Worm (Caenorhabditis elegans) whole organism, L4 larva: ENCODE results near the gene acly-2.

Source experiments
- D1046.2 ChIP-seq: fragments of 200-800 bp; sonication (Bioruptor generic); IDR thresholded peaks from 2 replicates; pipeline ENCODE4 v1.3.6; 2022; ENCODE audit warnings: missing genetic modification characterization, missing compliant biosample characterization
- F10B5.3 ChIP-seq: sonication (generic microtip); optimal IDR thresholded peaks from 2 replicates; lab custom pipeline; 2016; ENCODE audit warnings: mild to moderate bottlenecking, missing genetic modification characterization, missing compliant biosample characterization
- F44E2.7 ChIP-seq: fragments of 200-800 bp; sonication (Bioruptor generic); IDR thresholded peaks from 2 replicates; pipeline ENCODE4 v2.1.2; 2022; ENCODE audit warnings: missing genetic modification characterization, missing compliant biosample characterization
- F49E8.2 ChIP-seq: sonication (generic microtip); optimal IDR thresholded peaks from 2 replicates; lab custom pipeline; 2016; ENCODE audit warnings: missing compliant biosample characterization, mild to moderate bottlenecking, missing genetic modification characterization, borderline replicate concordance
- T20F7.1 ChIP-seq: fragments of 200-800 bp; sonication (Bioruptor generic); optimal IDR thresholded peaks from 2 replicates; lab custom pipeline; 2018; ENCODE audit warnings: mild to moderate bottlenecking, missing genetic modification characterization, missing compliant biosample characterization
- Y75B8A.6 ChIP-seq: fragments of 200-800 bp; sonication (Bioruptor generic); IDR thresholded peaks from 2 replicates; pipeline ENCODE4 v1.3.6; 2022; ENCODE audit warnings: missing genetic modification reagents, missing genetic modification characterization, missing compliant biosample characterization
- aha-1 ChIP-seq: fragments of 150-350 bp; peaks from one replicate; lab custom pipeline; 2014; ENCODE audit warnings: missing biosample characterization, missing genetic modification characterization
- ceh-44 ChIP-seq: fragments of 200-800 bp; sonication (Bioruptor generic); IDR thresholded peaks from 2 replicates; pipeline ENCODE4 v1.3.6; 2022; ENCODE audit warnings: missing genetic modification reagents, missing genetic modification characterization, missing compliant biosample characterization
- ces-1 ChIP-seq: fragments of 150-350 bp; sonication (generic microtip); optimal IDR thresholded peaks from 4 replicates; lab custom pipeline; 2014; ENCODE audit warnings: missing biosample characterization, missing genetic modification reagents, missing genetic modification characterization
- cey-2 ChIP-seq: sonication (generic microtip); optimal IDR thresholded peaks from 3 replicates; lab custom pipeline; 2017; ENCODE audit warnings: missing genetic modification characterization, mild to moderate bottlenecking, missing compliant biosample characterization, antibody characterized with exemption, borderline replicate concordance; ENCODE audit not compliant: insufficient read depth
- daf-8 ChIP-seq: fragments of 200-800 bp; sonication (Bioruptor generic); IDR thresholded peaks from 2 replicates; pipeline ENCODE4 v1.3.6; 2022; ENCODE audit warnings: missing genetic modification characterization, missing compliant biosample characterization
- dmd-6 ChIP-seq: fragments of 200-800 bp; sonication (Bioruptor generic); IDR thresholded peaks from 2 replicates; pipeline ENCODE4 v1.3.6; 2022; ENCODE audit warnings: missing genetic modification reagents, missing genetic modification characterization, missing compliant biosample characterization
- duxl-1 ChIP-seq: sonication (generic microtip); optimal IDR thresholded peaks from 2 replicates; lab custom pipeline; 2016; ENCODE audit warnings: mild to moderate bottlenecking, missing genetic modification characterization, moderate library complexity, missing compliant biosample characterization; ENCODE audit not compliant: poor library complexity
- dve-1 ChIP-seq: sonication (generic microtip); optimal IDR thresholded peaks from 2 replicates; lab custom pipeline; 2017; ENCODE audit warnings: antibody characterized with exemption, mild to moderate bottlenecking, missing genetic modification characterization, missing compliant biosample characterization; ENCODE audit not compliant: insufficient read depth
- egl-27 ChIP-seq: sonication (generic microtip); optimal IDR thresholded peaks from 3 replicates; lab custom pipeline; 2017; ENCODE audit warnings: missing biosample characterization, missing genetic modification reagents, missing genetic modification characterization
- fkh-10 ChIP-seq: fragments of 150-350 bp; optimal IDR thresholded peaks from 2 replicates; lab custom pipeline; 2014; ENCODE audit warnings: missing biosample characterization, missing genetic modification reagents, missing genetic modification characterization
- hlh-30 ChIP-seq: sonication (generic microtip); optimal IDR thresholded peaks from 2 replicates; lab custom pipeline; 2017; ENCODE audit warnings: antibody characterized with exemption, mild to moderate bottlenecking, missing genetic modification characterization, missing compliant biosample characterization; ENCODE audit not compliant: insufficient read depth
- hmg-1.1 ChIP-seq: fragments of 200-800 bp; sonication (Bioruptor generic); IDR thresholded peaks from 2 replicates; pipeline ENCODE4 v1.3.6; 2022; ENCODE audit warnings: missing genetic modification reagents, missing genetic modification characterization, missing compliant biosample characterization
- jun-1 ChIP-seq: fragments of 150-350 bp; optimal IDR thresholded peaks from 2 replicates; lab custom pipeline; 2014; ENCODE audit warnings: missing biosample characterization, missing genetic modification reagents, missing genetic modification characterization
- lim-7 ChIP-seq: fragments of 200-800 bp; sonication (Bioruptor generic); IDR thresholded peaks from 2 replicates; pipeline ENCODE4 v1.3.6; 2022; ENCODE audit warnings: missing genetic modification characterization, missing compliant biosample characterization
- lin-13 ChIP-seq: fragments of 150-350 bp; optimal IDR thresholded peaks from 2 replicates; lab custom pipeline; 2014; ENCODE audit warnings: missing biosample characterization, missing genetic modification reagents, missing genetic modification characterization
- lin-38 ChIP-seq: fragments of 200-800 bp; sonication (Bioruptor generic); IDR thresholded peaks from 2 replicates; pipeline ENCODE4 v1.3.6; 2022; ENCODE audit warnings: missing genetic modification reagents, missing genetic modification characterization, missing compliant biosample characterization
- lin-39 ChIP-seq: fragments of 150-350 bp; optimal IDR thresholded peaks from 2 replicates; lab custom pipeline; 2014; ENCODE audit warnings: missing biosample characterization, missing genetic modification reagents, missing genetic modification characterization
- lir-3 ChIP-seq: sonication (generic microtip); optimal IDR thresholded peaks from 2 replicates; lab custom pipeline; 2016; ENCODE audit warnings: mild to moderate bottlenecking, missing genetic modification characterization, missing compliant biosample characterization
- lsy-2 ChIP-seq, 2 experiments: fragments of 150-350 bp in 1 of 2; sonication (generic microtip) in 1 of 2; optimal IDR thresholded peaks; 2 replicates each; lab custom pipeline; 2014 to 2017; ENCODE audit warnings: missing biosample characterization in 2 of 2, missing genetic modification characterization in 2 of 2
- madf-9 ChIP-seq: fragments of 200-800 bp; sonication (Bioruptor generic); conservative IDR thresholded peaks from 2 replicates; pipeline ENCODE4 v1.3.6; 2022; ENCODE audit warnings: missing genetic modification reagents, missing genetic modification characterization, missing compliant biosample characterization
- mdl-1 ChIP-seq, 2 experiments: fragments of 150-350 bp in 1 of 2; sonication (generic microtip) in 1 of 2; optimal IDR thresholded peaks; 2 replicates each; lab custom pipeline; 2014 to 2017; ENCODE audit warnings: missing biosample characterization in 2 of 2, missing genetic modification characterization in 2 of 2
- mes-2 ChIP-seq: sonication (generic microtip); optimal IDR thresholded peaks from 2 replicates; lab custom pipeline; 2016; ENCODE audit warnings: missing genotype, mild to moderate bottlenecking, missing genetic modification characterization, missing compliant biosample characterization; ENCODE audit not compliant: poor library complexity, severe bottlenecking
- mxl-3 ChIP-seq: fragments of 200-800 bp; sonication (Bioruptor generic); optimal IDR thresholded peaks from 2 replicates; lab custom pipeline; 2018; ENCODE audit warnings: mild to moderate bottlenecking, missing genetic modification characterization, missing compliant biosample characterization
- nhr-237 ChIP-seq: sonication (generic microtip); optimal IDR thresholded peaks from 2 replicates; lab custom pipeline; 2017; ENCODE audit warnings: missing biosample characterization, missing genetic modification characterization
- nhr-28 ChIP-seq: fragments of 150-350 bp; optimal IDR thresholded peaks from 2 replicates; lab custom pipeline; 2014; ENCODE audit warnings: missing biosample characterization, missing genetic modification characterization
- nhr-48 ChIP-seq: sonication (generic microtip); optimal IDR thresholded peaks from 2 replicates; lab custom pipeline; 2016; ENCODE audit warnings: mild to moderate bottlenecking, missing genetic modification characterization, missing compliant biosample characterization
- nhr-6 ChIP-seq: fragments of 150-350 bp; optimal IDR thresholded peaks from 2 replicates; lab custom pipeline; 2014; ENCODE audit warnings: missing biosample characterization, missing genetic modification characterization
- nhr-76 ChIP-seq: fragments of 150-350 bp; optimal IDR thresholded peaks from 2 replicates; lab custom pipeline; 2014; ENCODE audit warnings: missing biosample characterization, missing genetic modification characterization
- nhr-77 ChIP-seq: fragments of 150-350 bp; optimal IDR thresholded peaks from 2 replicates; lab custom pipeline; 2014; ENCODE audit warnings: missing biosample characterization, missing genetic modification characterization
- pha-4 ChIP-seq, 2 experiments: fragments of 150-350 bp in 1 of 2; fragments of 200-800 bp in 1 of 2; sonication (Bioruptor generic) in 1 of 2; IDR thresholded peaks in 1 of 2; optimal IDR thresholded peaks in 1 of 2; 2 replicates each; pipeline versions ENCODE4 v1.3.6 to Lab custom; 2014 to 2022; ENCODE audit warnings: missing genetic modification characterization in 2 of 2, missing genetic modification reagents in 2 of 2, missing biosample characterization in 1 of 2, missing compliant biosample characterization in 1 of 2
- php-3 ChIP-seq: fragments of 200-800 bp; sonication (Bioruptor generic); IDR thresholded peaks from 2 replicates; pipeline ENCODE4 v1.3.6; 2022; ENCODE audit warnings: missing genetic modification reagents, missing genetic modification characterization, missing compliant biosample characterization
- rbr-2 ChIP-seq: sonication (generic microtip); optimal IDR thresholded peaks from 2 replicates; lab custom pipeline; 2016; ENCODE audit warnings: missing genotype, missing genetic modification characterization, missing compliant biosample characterization
- saeg-2 ChIP-seq: fragments of 200-800 bp; sonication (Bioruptor generic); IDR thresholded peaks from 2 replicates; pipeline ENCODE4 v1.3.6; 2022; ENCODE audit warnings: missing genetic modification reagents, missing genetic modification characterization, missing compliant biosample characterization
- snpc-1.2 ChIP-seq: fragments of 200-800 bp; sonication (Bioruptor generic); IDR thresholded peaks from 2 replicates; pipeline ENCODE4 v1.3.6; 2022; ENCODE audit warnings: missing genetic modification reagents, missing genetic modification characterization, missing compliant biosample characterization
- spr-1 ChIP-seq: sonication (generic microtip); optimal IDR thresholded peaks from 2 replicates; lab custom pipeline; 2016; ENCODE audit warnings: mild to moderate bottlenecking, missing genetic modification characterization, missing compliant biosample characterization
- tag-97 ChIP-seq: fragments of 200-800 bp; sonication (Bioruptor generic); IDR thresholded peaks from 2 replicates; pipeline ENCODE4 v1.3.6; 2022; ENCODE audit warnings: missing genetic modification characterization, missing compliant biosample characterization
- tra-1 ChIP-seq: fragments of 200-800 bp; sonication (Bioruptor generic); IDR thresholded peaks from 2 replicates; pipeline ENCODE4 v1.3.6; 2022; ENCODE audit warnings: missing genetic modification reagents, missing genetic modification characterization, missing compliant biosample characterization
- unc-39 ChIP-seq: sonication (generic microtip); optimal IDR thresholded peaks from 2 replicates; lab custom pipeline; 2017; ENCODE audit warnings: missing biosample characterization, missing genetic modification characterization
- zag-1 ChIP-seq: fragments of 150-350 bp; optimal IDR thresholded peaks from 2 replicates; lab custom pipeline; 2014; ENCODE audit warnings: missing biosample characterization, missing genetic modification characterization
- zfp-2 ChIP-seq: sonication (generic microtip); optimal IDR thresholded peaks from 2 replicates; lab custom pipeline; 2016; ENCODE audit warnings: mild to moderate bottlenecking, missing genetic modification characterization, missing compliant biosample characterization
- zfp-3 ChIP-seq: fragments of 200-800 bp; sonication (Bioruptor generic); conservative IDR thresholded peaks from 2 replicates; pipeline ENCODE4 v1.3.6; 2022; ENCODE audit warnings: missing genetic modification reagents, missing genetic modification characterization, missing compliant biosample characterization
- zip-11 ChIP-seq: fragments of 200-800 bp; sonication (Bioruptor generic); IDR thresholded peaks from 2 replicates; pipeline ENCODE4 v1.3.6; 2022; ENCODE audit warnings: missing genetic modification characterization, missing compliant biosample characterization
- ztf-11 ChIP-seq: fragments of 150-350 bp; optimal IDR thresholded peaks from 2 replicates; lab custom pipeline; 2014; ENCODE audit warnings: missing biosample characterization, missing genetic modification characterization

Gene acly-2

DNA sequence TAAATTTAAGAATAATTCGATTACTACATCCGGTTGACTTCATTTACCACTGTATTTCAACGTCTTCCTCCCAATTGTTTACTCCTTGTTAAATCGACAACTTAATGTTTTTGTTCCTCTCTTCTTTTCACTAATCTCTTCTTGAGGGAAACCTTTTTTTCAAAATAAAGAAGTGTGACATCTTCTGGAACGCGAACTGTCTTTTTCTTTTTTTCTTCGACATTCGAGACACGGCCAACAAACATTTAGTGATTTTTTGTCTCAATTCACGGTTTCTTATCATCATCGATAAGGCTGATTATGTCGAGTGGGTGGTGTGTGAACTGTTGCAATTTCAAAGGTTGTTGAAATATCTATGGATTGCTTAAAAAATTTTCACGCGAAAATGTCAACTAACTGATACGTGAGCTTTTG, 31.1 kb upstream of the acly-2 start (continued):
- TF ChIP-seq nhr-76 (no peak), F44E2.7 (GFP tag; lab: Robert Waterston, UW) (no peak), zag-1 (tag; lab: Kevin White, UChicago) (no peak), lsy-2 (tag; optimal IDR thresholded peaks at IDR 0.05; lab: Kevin White, UChicago) (peak in 1 of 2 experiments; percentile 1), ces-1 (GFP tag; lab: Kevin White, UChicago) (no peak), mxl-3 (GFP tag; lab: Kevin White, UChicago) (peak; percentile 52), hmg-1.1 (no peak), lim-7 (GFP tag; lab: Robert Waterston, UW) (no peak), php-3 (GFP tag; lab: Robert Waterston, UW) (0 out of 2 replicates have a peak, but pooled peaks have one; percentile 14), lir-3 (tag; lab: Kevin White, UChicago) (no peak), nhr-6 (tag; lab: Kevin White, UChicago) (no peak), zfp-3 (GFP tag; lab: Robert Waterston, UW) (no peak), madf-9 (GFP tag; lab: Robert Waterston, UW) (no peak), nhr-28 (tag; lab: Kevin White, UChicago) (peak; percentile 71), saeg-2 (GFP tag; lab: Robert Waterston, UW) (0 out of 2 replicates have a peak, but pooled peaks have one; percentile 39), jun-1 (no peak), dmd-6 (GFP tag; lab: Robert Waterston, UW) (peak; percentile 85), tra-1 (GFP tag; lab: Robert Waterston, UW) (peak; percentile 69; the same call in 1 of the 2 replicates), pha-4 (GFP tag; IDR thresholded peaks at IDR 0.05; lab: Robert Waterston, UW) (no peak), pha-4 (tag; optimal IDR thresholded peaks at IDR 0.05; lab: Kevin White, UChicago) (no peak), nhr-237 (tag; lab: Kevin White, UChicago) (no peak), mes-2 (tag; lab: Kevin White, UChicago) (peak; percentile 16), F10B5.3 (tag; lab: Kevin White, UChicago) (no peak), mdl-1 (tag; optimal IDR thresholded peaks at IDR 0.05; lab: Kevin White, UChicago) (peak in 1 of 2 experiments; percentile 31), ztf-11 (tag; lab: Kevin White, UChicago) (no peak), ceh-44 (GFP tag; lab: Robert Waterston, UW) (no peak), cey-2 (peak; percentile 79), daf-8 (no peak), unc-39 (tag; lab: Kevin White, UChicago) (no peak), aha-1 (tag; lab: Kevin White, UChicago) (peak; percentile 87), zfp-2 (tag; lab: Kevin White, UChicago) (no peak), spr-1 (no peak), dve-1 (peak; percentile 78), D1046.2 (GFP tag; lab: Robert Waterston, UW) (no peak)

DNA sequence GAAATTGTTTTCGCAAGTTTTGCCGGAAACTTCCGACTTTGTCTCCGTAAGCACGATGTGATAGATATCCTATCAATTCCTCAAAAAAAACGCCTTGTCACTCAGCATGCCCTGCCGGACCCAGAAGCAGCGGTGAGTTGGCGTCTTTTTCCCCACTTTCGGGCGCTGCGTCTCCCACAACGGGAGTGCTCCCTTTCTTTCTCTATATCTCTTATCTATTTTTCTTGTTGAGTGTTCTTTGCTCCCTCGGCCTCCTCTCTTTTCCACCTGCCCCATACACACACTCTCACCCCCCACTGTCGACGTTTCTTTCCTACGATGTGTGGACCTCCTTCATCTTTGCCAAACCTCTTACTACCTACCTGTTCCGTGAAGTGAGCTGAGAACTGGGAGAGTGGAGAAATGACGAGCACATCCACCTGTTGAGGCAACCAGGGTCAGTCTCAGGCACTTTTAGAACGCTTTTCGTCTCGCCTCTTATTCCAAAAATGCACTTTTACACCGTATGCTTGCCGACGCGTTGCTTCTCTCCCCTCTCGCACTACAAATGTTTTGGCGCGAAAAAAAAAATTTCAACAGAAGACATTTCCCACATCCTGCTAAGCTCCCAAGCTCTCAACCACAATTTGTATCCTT, 30.3 kb upstream of the acly-2 start:
- TF ChIP-seq T20F7.1 (GFP tag; lab: Kevin White, UChicago) = peak; percentile 52
- 0 out of 2 replicates have a peak, but pooled peaks have one; percentile 7 for TF ChIP-seq D1046.2 (GFP tag; lab: Robert Waterston, UW)
- no peak for TF ChIP-seq egl-27 (tag; lab: Kevin White, UChicago)
- TF ChIP-seq fkh-10 (GFP tag; lab: Kevin White, UChicago) = no peak
- TF ChIP-seq lin-38 (GFP tag; lab: Robert Waterston, UW) = peak; percentile 64
- TF ChIP-seq lin-39 (tag; lab: Kevin White, UChicago) = no peak
- no peak for TF ChIP-seq cey-2
- TF ChIP-seq nhr-48 (tag; lab: Kevin White, UChicago) = peak; percentile 11
- TF ChIP-seq unc-39 (tag; lab: Kevin White, UChicago) = no peak
- TF ChIP-seq snpc-1.2 (GFP tag; lab: Robert Waterston, UW) = peak; percentile 40; the same call in 1 of the 2 replicates
- TF ChIP-seq zag-1 (tag; lab: Kevin White, UChicago) = no peak
- TF ChIP-seq tag-97 (GFP tag; lab: Robert Waterston, UW) = no peak
- TF ChIP-seq F49E8.2 (tag; lab: Kevin White, UChicago) = no peak
- TF ChIP-seq Y75B8A.6 (GFP tag; lab: Robert Waterston, UW) = no peak
- TF ChIP-seq hlh-30 (tag; lab: Kevin White, UChicago) = peak; percentile 71
- TF ChIP-seq duxl-1 (tag; lab: Kevin White, UChicago) = no peak
- no peak for TF ChIP-seq lin-13 (GFP tag; lab: Kevin White, UChicago)
- TF ChIP-seq nhr-77 (tag; lab: Kevin White, UChicago) = peak; percentile 59
- no peak for TF ChIP-seq zip-11 (GFP tag; lab: Robert Waterston, UW)
- TF ChIP-seq aha-1 (tag; lab: Kevin White, UChicago) = peak; percentile 94
- TF ChIP-seq rbr-2 = peak; percentile 67
